Worm (Caenorhabditis elegans) whole organism, L4 larva: ENCODE results near the gene F59B10.2.

Source experiments
- D1046.2 ChIP-seq: fragments of 200-800 bp; sonication (Bioruptor generic); IDR thresholded peaks from 2 replicates; pipeline ENCODE4 v1.3.6; 2022; ENCODE audit warnings: missing genetic modification characterization, missing compliant biosample characterization
- R02D3.7 ChIP-seq: fragments of 150-350 bp; sonication (generic microtip); optimal IDR thresholded peaks from 3 replicates; lab custom pipeline; 2014; ENCODE audit warnings: missing biosample characterization, missing genetic modification characterization
- ceh-82 ChIP-seq: sonication (generic microtip); optimal IDR thresholded peaks from 2 replicates; lab custom pipeline; 2017; ENCODE audit warnings: missing biosample characterization, missing genetic modification characterization
- ces-1 ChIP-seq: fragments of 150-350 bp; sonication (generic microtip); optimal IDR thresholded peaks from 4 replicates; lab custom pipeline; 2014; ENCODE audit warnings: missing biosample characterization, missing genetic modification reagents, missing genetic modification characterization
- fkh-10 ChIP-seq: fragments of 150-350 bp; optimal IDR thresholded peaks from 2 replicates; lab custom pipeline; 2014; ENCODE audit warnings: missing biosample characterization, missing genetic modification reagents, missing genetic modification characterization
- fos-1 ChIP-seq: fragments of 150-350 bp; optimal IDR thresholded peaks from 2 replicates; lab custom pipeline; 2014; ENCODE audit warnings: missing biosample characterization, missing genetic modification characterization
- hmg-1.1 ChIP-seq: fragments of 200-800 bp; sonication (Bioruptor generic); IDR thresholded peaks from 2 replicates; pipeline ENCODE4 v1.3.6; 2022; ENCODE audit warnings: missing genetic modification reagents, missing genetic modification characterization, missing compliant biosample characterization
- nhr-28 ChIP-seq: fragments of 150-350 bp; optimal IDR thresholded peaks from 2 replicates; lab custom pipeline; 2014; ENCODE audit warnings: missing biosample characterization, missing genetic modification characterization
- zfp-2 ChIP-seq: sonication (generic microtip); optimal IDR thresholded peaks from 2 replicates; lab custom pipeline; 2016; ENCODE audit warnings: mild to moderate bottlenecking, missing genetic modification characterization, missing compliant biosample characterization
- zip-2 ChIP-seq: fragments of 150-350 bp; optimal IDR thresholded peaks from 2 replicates; lab custom pipeline; 2014; ENCODE audit warnings: missing biosample characterization, missing genetic modification characterization

DNA sequence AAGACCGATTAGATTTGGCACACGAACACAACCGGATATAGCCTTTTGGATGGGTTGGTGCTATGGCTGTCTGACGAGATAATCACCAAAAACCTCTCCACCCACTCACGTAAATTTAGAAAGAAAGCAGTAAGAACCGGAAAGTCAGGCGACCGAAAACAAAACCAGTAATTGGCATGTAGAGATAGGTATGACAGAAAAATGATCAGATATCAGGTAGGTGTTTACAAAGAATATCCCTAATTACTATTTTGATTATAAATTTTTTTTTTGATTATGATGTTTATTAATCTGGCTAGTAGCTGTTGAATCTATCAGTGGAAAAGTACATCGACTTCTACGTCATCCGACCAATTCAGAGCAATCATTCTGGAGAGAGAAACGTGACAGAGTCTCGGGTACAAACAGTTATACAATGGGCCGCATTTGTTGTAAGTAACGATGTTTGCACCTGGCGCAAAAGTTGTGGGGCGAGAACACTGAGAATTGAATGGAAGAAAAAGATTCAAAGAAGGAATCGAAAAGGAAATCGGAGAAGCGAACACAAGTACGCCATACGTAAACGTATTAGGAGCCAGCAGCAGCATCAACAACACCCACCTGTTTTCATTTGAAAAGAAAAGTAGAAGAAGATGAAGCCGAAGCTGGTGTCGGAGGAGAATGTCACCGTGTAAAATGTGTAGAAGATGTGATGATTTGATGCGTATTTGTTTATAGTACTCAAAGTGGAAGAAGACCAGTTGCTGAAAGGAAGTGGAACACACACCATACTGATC lies 41.4 kb upstream of the F59B10.2 start:
- TF ChIP-seq fkh-10 (no peak), hmg-1.1 (GFP tag; lab: Robert Waterston, UW) (no peak), R02D3.7 (tag; lab: Kevin White, UChicago) (no peak), ceh-82 (tag; lab: Kevin White, UChicago) (no peak), nhr-28 (tag; lab: Kevin White, UChicago) (no peak), D1046.2 (GFP tag; lab: Robert Waterston, UW) (no peak), fos-1 (tag; lab: Kevin White, UChicago) (no peak), ces-1 (GFP tag; lab: Kevin White, UChicago) (no peak), zfp-2 (no peak), zip-2 (tag; lab: Kevin White, UChicago) (no peak)
